Worm (Caenorhabditis elegans): Measurements from ENCODE around the gene cyp-13A12.

The cyp-13A12 gene

DNA sequence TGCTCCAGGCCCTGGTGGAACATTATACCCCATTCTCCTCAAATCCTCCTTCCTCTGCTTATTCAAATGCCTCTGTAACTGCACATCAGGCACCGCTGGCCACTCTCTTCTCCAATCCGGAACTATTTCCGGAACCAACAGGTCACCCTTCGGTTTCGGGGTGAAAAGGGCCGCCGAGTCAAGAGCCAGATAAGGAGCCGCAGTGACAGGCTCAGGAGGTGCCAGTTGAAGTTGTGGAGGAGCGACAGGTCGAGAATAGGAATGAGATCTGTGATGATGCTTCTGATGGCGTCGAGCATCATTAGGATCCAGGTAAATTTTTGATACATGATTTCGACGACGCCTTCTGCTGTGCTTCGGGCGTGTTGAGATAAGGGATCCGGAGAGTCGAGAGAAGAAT lies 26.1 kb upstream of the cyp-13A12 start:
- no peak for TF ChIP-seq tbx-11 (GFP tag; IDR thresholded peaks at IDR 0.05)
- TF ChIP-seq hnd-1 (tag; optimal IDR thresholded peaks at IDR 0.05): no peak
- no peak for TF ChIP-seq ceh-13 (GFP tag; optimal IDR thresholded peaks at IDR 0.05)
- TF ChIP-seq tra-4 (tag; optimal IDR thresholded peaks at IDR 0.05): no peak
- no peak for TF ChIP-seq tbx-37 (GFP tag; conservative IDR thresholded peaks at IDR 0.05)
- TF ChIP-seq sea-1 (GFP tag; conservative IDR thresholded peaks at IDR 0.05): no peak
- TF ChIP-seq ama-1 (optimal IDR thresholded peaks at IDR 0.05): no peak
- no peak for TF ChIP-seq aly-1 (tag; optimal IDR thresholded peaks at IDR 0.05)
- TF ChIP-seq B0310.2 (tag; optimal IDR thresholded peaks at IDR 0.05): no peak
- TF ChIP-seq scrt-1 (GFP tag; IDR thresholded peaks at IDR 0.05): no peak
- no peak for TF ChIP-seq pes-1 (GFP tag; IDR thresholded peaks at IDR 0.05)
- no peak for TF ChIP-seq flt-1 (GFP tag; IDR thresholded peaks at IDR 0.05)

DNA sequence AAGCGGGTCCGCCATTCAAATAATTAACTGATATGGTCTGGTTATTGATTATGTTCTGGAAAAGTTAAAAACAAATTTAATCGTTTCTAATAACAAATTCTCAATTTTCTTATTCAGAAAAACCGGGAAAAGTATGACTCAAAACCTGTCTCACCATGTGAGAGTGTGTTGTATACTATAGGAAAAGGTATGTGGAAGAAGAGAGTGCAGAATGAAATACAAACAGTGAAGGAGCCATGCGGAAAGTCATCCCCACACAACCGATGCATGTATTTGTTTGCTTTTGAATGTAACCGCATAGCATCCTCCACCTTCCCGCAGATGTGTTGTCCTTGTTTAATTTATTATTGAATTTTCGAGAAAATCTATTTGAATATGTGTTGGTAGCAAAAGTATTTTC lies 23.9 kb upstream of the cyp-13A12 start, which contains the start of gene ZK1010.8:
Gene ZK1010.8 (minus strand): TSS at position 214 of the 400 bp plus-strand sequence.
- TF ChIP-seq tbx-37 (GFP tag; conservative IDR thresholded peaks at IDR 0.05) (no peak), sea-1 (GFP tag; conservative IDR thresholded peaks at IDR 0.05) (no peak), ceh-36 (tag; optimal IDR thresholded peaks at IDR 0.05) (no peak), flt-1 (GFP tag; IDR thresholded peaks at IDR 0.05) (no peak), F13C5.2 (tag; optimal IDR thresholded peaks at IDR 0.05) (no peak)

DNA sequence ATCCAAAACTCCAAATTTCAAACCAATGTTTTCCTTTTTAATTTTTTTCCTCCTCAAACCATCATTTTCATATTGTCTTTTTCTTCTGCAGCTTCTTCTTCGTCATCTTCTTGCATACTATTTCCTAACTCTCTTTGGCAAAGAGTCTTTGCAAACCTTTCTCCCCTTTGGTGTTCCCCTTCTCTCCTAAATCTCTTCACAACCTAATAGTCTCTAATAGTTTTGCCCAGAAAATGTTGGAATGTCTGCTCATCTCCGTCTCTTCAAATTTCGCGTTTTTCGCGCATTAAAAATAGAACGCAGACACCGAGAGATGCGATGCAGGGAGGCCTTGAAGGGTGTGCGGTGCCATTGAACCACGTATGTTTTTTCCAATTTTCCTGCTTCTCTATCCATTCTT lies 22.2 kb upstream of the cyp-13A12 start, which contains the start of gene ZK1010.10:
Gene ZK1010.10 (plus strand): TSS at position 286 of the 400 bp plus-strand sequence.
- TF ChIP-seq hmg-4 (GFP tag; optimal IDR thresholded peaks at IDR 0.05): peak; percentile 9
- TF ChIP-seq aly-1 (tag; optimal IDR thresholded peaks at IDR 0.05): no peak
- peak; percentile 42 for TF ChIP-seq F13C5.2 (tag; optimal IDR thresholded peaks at IDR 0.05)

DNA sequence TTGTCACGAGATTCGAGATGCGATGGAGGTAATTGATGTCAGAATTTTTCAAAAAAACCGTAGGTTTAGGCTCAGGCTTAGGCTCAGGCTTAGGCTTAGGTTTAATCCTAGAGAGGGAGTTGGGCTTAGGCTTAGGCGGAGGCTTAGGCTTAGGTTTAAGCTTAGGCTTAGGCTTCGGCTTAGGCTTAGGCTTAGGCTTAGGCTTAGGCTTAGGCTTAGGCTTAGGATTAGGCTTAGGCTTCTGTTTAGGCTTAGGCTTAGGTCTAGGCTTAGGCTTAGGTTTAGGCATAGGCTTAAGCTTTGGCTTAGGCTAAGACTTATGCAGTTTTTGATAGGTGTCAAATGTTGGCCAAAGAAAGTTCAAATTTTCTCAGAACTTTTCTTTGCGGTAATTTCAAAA lies 20.0 kb upstream of the cyp-13A12 start:
- TF ChIP-seq ceh-36 (tag; optimal IDR thresholded peaks at IDR 0.05) (peak; percentile 94), ama-1 (optimal IDR thresholded peaks at IDR 0.05) (no peak), hnd-1 (tag; optimal IDR thresholded peaks at IDR 0.05) (no peak)

DNA sequence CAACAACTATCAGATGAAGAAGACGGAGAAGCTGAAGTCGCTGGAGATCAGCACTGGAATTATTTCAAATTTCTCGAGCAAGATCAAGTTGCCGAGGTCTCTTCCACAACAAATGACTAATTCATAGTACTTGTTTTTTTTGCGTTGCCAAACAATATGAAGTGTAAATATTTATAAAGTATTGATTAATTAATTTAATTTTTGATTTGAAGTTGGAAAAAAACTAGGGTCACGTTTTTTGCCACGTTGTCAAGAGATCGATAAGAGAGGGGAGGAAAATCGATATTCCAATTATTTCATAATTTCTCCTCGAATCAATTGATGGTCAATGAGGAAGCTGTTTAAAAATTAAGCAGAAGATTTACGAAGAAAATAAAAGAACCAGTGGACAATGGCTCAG lies 19.2 kb upstream of the cyp-13A12 start, which contains the start of gene snf-7:
Gene snf-7 (plus strand): TSS at position 301 of the 400 bp plus-strand sequence.
- no peak for TF ChIP-seq ama-1 (optimal IDR thresholded peaks at IDR 0.05)
- TF ChIP-seq ets-7 (tag; optimal IDR thresholded peaks at IDR 0.05): no peak
- TF ChIP-seq flt-1 (GFP tag; IDR thresholded peaks at IDR 0.05): no peak
- no peak for TF ChIP-seq F13C5.2 (tag; optimal IDR thresholded peaks at IDR 0.05)
- TF ChIP-seq scrt-1 (GFP tag; IDR thresholded peaks at IDR 0.05): no peak
- TF ChIP-seq aly-1 (tag; optimal IDR thresholded peaks at IDR 0.05): no peak
- TF ChIP-seq tra-4 (tag; optimal IDR thresholded peaks at IDR 0.05): no peak
- TF ChIP-seq ceh-36 (tag; optimal IDR thresholded peaks at IDR 0.05): no peak
- TF ChIP-seq hnd-1 (tag; optimal IDR thresholded peaks at IDR 0.05): no peak
- TF ChIP-seq pes-1 (GFP tag; IDR thresholded peaks at IDR 0.05): no peak
- no peak for TF ChIP-seq sea-1 (GFP tag; conservative IDR thresholded peaks at IDR 0.05)

DNA sequence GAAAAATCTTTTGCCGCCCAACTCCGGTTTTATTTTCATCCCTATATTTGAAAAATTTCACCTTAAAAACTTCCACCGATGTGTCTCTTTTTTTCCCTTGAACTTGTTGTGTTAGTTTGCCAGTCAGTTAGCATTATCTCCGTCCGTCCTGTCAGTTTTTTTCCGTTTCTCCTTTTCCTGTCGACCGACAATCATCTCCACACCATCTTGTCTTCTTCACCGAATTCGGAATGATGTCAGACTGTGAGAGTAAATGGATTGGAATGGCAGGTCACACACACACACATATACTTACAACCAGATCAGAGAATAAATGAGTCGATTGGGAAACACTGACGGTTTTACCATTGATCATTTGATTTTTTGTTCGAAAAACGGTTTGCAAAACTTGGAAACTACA lies 12.4 kb upstream of the cyp-13A12 start:
- no peak for TF ChIP-seq hmg-4 (GFP tag; optimal IDR thresholded peaks at IDR 0.05)
- no peak for TF ChIP-seq B0310.2 (tag; optimal IDR thresholded peaks at IDR 0.05)
- TF ChIP-seq scrt-1 (GFP tag; IDR thresholded peaks at IDR 0.05): no peak
- no peak for TF ChIP-seq hnd-1 (tag; optimal IDR thresholded peaks at IDR 0.05)
- TF ChIP-seq hmbx-1 (tag; optimal IDR thresholded peaks at IDR 0.05): no peak
- TF ChIP-seq pes-1 (GFP tag; IDR thresholded peaks at IDR 0.05): no peak
- TF ChIP-seq sea-1 (GFP tag; conservative IDR thresholded peaks at IDR 0.05): no peak
- TF ChIP-seq flt-1 (GFP tag; IDR thresholded peaks at IDR 0.05): no peak
- no peak for TF ChIP-seq ama-1 (optimal IDR thresholded peaks at IDR 0.05)
- no peak for TF ChIP-seq F13C5.2 (tag; optimal IDR thresholded peaks at IDR 0.05)
- no peak for TF ChIP-seq ceh-13 (GFP tag; optimal IDR thresholded peaks at IDR 0.05)
- TF ChIP-seq tra-4 (tag; optimal IDR thresholded peaks at IDR 0.05): no peak
- no peak for TF ChIP-seq tbx-37 (GFP tag; conservative IDR thresholded peaks at IDR 0.05)
- no peak for TF ChIP-seq tbx-11 (GFP tag; IDR thresholded peaks at IDR 0.05)
- no peak for TF ChIP-seq aly-1 (tag; optimal IDR thresholded peaks at IDR 0.05)

DNA sequence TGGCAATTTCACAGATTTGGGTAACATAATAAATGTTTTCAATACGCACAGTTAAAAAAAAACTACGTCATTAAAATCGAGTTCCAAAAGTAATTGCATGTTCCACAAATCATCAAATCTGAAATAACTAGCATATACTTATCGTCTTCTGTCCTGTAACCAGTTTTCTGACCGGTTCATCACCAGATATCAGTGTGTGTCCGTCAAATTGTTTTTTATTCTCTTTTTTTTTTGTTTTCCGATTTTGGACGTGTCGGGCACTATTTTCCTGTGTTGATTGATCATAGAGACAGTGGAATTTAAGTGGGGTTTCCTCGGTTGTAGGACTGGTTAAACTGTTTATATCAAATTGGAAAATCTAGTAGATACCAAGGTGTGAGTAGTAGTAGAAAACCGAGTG lies 10.4 kb upstream of the cyp-13A12 start:
- TF ChIP-seq hmbx-1 (tag; optimal IDR thresholded peaks at IDR 0.05): no peak
- TF ChIP-seq scrt-1 (GFP tag; IDR thresholded peaks at IDR 0.05): no peak
- no peak for TF ChIP-seq B0310.2 (tag; optimal IDR thresholded peaks at IDR 0.05)
- no peak for TF ChIP-seq tra-4 (tag; optimal IDR thresholded peaks at IDR 0.05)
- no peak for TF ChIP-seq sea-1 (GFP tag; conservative IDR thresholded peaks at IDR 0.05)
- no peak for TF ChIP-seq aly-1 (tag; optimal IDR thresholded peaks at IDR 0.05)
- TF ChIP-seq hnd-1 (tag; optimal IDR thresholded peaks at IDR 0.05): no peak
- no peak for TF ChIP-seq F13C5.2 (tag; optimal IDR thresholded peaks at IDR 0.05)
- no peak for TF ChIP-seq pes-1 (GFP tag; IDR thresholded peaks at IDR 0.05)
- TF ChIP-seq tbx-37 (GFP tag; conservative IDR thresholded peaks at IDR 0.05): no peak
- TF ChIP-seq flt-1 (GFP tag; IDR thresholded peaks at IDR 0.05): no peak
- TF ChIP-seq ama-1 (optimal IDR thresholded peaks at IDR 0.05): no peak

DNA sequence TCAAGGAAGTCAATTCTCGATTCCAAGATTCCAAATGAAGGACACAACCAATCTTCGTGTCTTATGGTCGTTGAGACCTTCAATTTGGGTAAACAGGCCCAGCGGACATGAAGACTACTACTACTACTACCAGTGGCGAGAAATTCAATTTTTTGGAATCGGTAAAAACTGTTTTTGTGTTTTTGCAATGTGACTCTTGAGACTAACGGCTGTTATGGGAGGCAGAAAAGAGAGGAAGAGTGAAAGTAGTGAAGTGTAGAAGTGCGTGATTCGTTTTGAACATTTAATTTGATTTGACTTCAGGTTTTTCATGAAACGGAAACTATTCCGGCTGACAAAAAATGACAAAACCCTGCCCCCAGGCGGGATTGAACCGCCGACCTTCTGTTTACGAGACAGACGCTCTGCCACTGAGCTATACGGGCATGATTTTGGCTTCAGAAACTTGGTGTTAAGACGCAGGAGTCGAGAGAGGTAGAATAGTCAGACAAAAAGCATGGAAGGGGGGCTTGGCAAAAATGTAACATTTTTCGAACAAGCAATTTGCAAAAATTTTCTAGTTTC lies 8.5 kb upstream of the cyp-13A12 start:
- TF ChIP-seq F13C5.2 (tag; optimal IDR thresholded peaks at IDR 0.05) (no peak), tbx-37 (GFP tag; conservative IDR thresholded peaks at IDR 0.05) (no peak), flt-1 (GFP tag; IDR thresholded peaks at IDR 0.05) (no peak), ets-7 (tag; optimal IDR thresholded peaks at IDR 0.05) (no peak), ceh-13 (GFP tag; optimal IDR thresholded peaks at IDR 0.05) (no peak), scrt-1 (GFP tag; IDR thresholded peaks at IDR 0.05) (no peak), hnd-1 (tag; optimal IDR thresholded peaks at IDR 0.05) (no peak), pes-1 (GFP tag; IDR thresholded peaks at IDR 0.05) (no peak), aly-1 (tag; optimal IDR thresholded peaks at IDR 0.05) (no peak)

Data from whole organism, early embryonic.